Fruit fly (Drosophila melanogaster) ovary, adult (tissue): ENCODE results near the gene Cpr11B.

ENCODE experiments used
- CG17801 ChIP-seq: fragments of 200-800 bp; optimal IDR thresholded peaks from 2 replicates; lab custom pipeline; 2019; ENCODE audit warnings: missing biosample characterization, mild to moderate bottlenecking, missing genetic modification characterization, moderate library complexity; ENCODE audit not compliant: partially characterized antibody

Cpr11B gene

dm6 chrX:12577722-12578121 lies 24.8 kb downstream of the Cpr11B start:
- no peak for TF ChIP-seq CG17801

- no peak for TF ChIP-seq CG17801
These were observed 25.4 kb downstream of the Cpr11B start for dm6 chrX:12578328-12578700.

dm6 chrX:12578701-12579372 lies 25.9 kb downstream of the Cpr11B start:
- no peak for TF ChIP-seq CG17801

- TF ChIP-seq CG17801, result peak; percentile 76
These were observed 26.6 kb downstream of the Cpr11B start for dm6 chrX:12579506-12579999.

dm6 chrX:12580040-12580497 lies 27.1 kb downstream of the Cpr11B start:
- peak; percentile 60 for TF ChIP-seq CG17801

- no peak for TF ChIP-seq CG17801
These were observed 27.8 kb downstream of the Cpr11B start for dm6 chrX:12580498-12581304.

- no peak for TF ChIP-seq CG17801
These were observed 28.4 kb downstream of the Cpr11B start for dm6 chrX:12581305-12581676.

dm6 chrX:12581894-12582293 lies 29.0 kb downstream of the Cpr11B start:
- no peak for TF ChIP-seq CG17801

dm6 chrX:12582661-12582983 lies 29.7 kb downstream of the Cpr11B start:
- no peak for TF ChIP-seq CG17801

- peak; percentile 82 for TF ChIP-seq CG17801
These were observed 30.3 kb downstream of the Cpr11B start, which contains the start of gene Pits for dm6 chrX:12582984-12583869. Pits (minus strand) TSS chrX:12583193.

dm6 chrX:12583870-12584390 lies 31.0 kb downstream of the Cpr11B start:
- TF ChIP-seq CG17801, result no peak

dm6 chrX:12591223-12592120 lies 38.5 kb downstream of the Cpr11B start:
- TF ChIP-seq CG17801, result peak; percentile 56

dm6 chrX:12592121-12592466 lies 39.2 kb downstream of the Cpr11B start, which contains the start of gene LIMK1:
LIMK1 (minus strand) TSS chrX:12592193.
- TF ChIP-seq CG17801, result peak; percentile 14

dm6 chrX:12595100-12595609 lies 42.2 kb downstream of the Cpr11B start:
- no peak for TF ChIP-seq CG17801

dm6 chrX:12595610-12596336 lies 42.8 kb downstream of the Cpr11B start, which contains the start of the genes CG1824 and Sec16:
CG1824 (minus strand) TSS chrX:12595624.
Sec16 (plus strand) TSS chrX:12596047.
- no peak for TF ChIP-seq CG17801
